Fruit fly (Drosophila melanogaster) whole organism, wandering third instar larva: Measurements from ENCODE around the gene Vha36-3.

Experiments
- Abd-B ChIP-seq: fragments of >200 bp; optimal IDR thresholded peaks from 2 replicates; lab custom pipeline; 2017; ENCODE audit warnings: missing biosample characterization, missing genetic modification characterization
- CG32264 ChIP-seq: fragments of 200-800 bp; sonication (Bioruptor generic); optimal IDR thresholded peaks from 2 replicates; lab custom pipeline; 2016; ENCODE audit warnings: missing biosample characterization, missing genetic modification characterization
- CG9705 ChIP-seq: fragments of 200-800 bp; sonication (Bioruptor generic); optimal IDR thresholded peaks from 2 replicates; lab custom pipeline; 2018; ENCODE audit warnings: missing biosample characterization, mild to moderate bottlenecking, missing genetic modification characterization
- CrebA ChIP-seq: fragments of 200-800 bp; sonication (Bioruptor generic); optimal IDR thresholded peaks from 2 replicates; lab custom pipeline; 2016; ENCODE audit warnings: missing biosample characterization, mild to moderate bottlenecking, missing genetic modification characterization, borderline replicate concordance
- Dfd ChIP-seq: fragments of >200 bp; optimal IDR thresholded peaks from 2 replicates; lab custom pipeline; 2017; ENCODE audit warnings: missing biosample characterization, missing genetic modification characterization
- Dif ChIP-seq: fragments of 200-275, 200-300 bp; sonication (Bioruptor generic); optimal IDR thresholded peaks from 2 replicates; lab custom pipeline; 2018; ENCODE audit warnings: missing biosample characterization, missing genetic modification characterization; ENCODE audit not compliant: partially characterized antibody
- GATAd ChIP-seq: sonication (Bioruptor generic); optimal IDR thresholded peaks from 2 replicates; lab custom pipeline; 2016; ENCODE audit warnings: missing biosample characterization, missing genetic modification characterization
- HLH106 ChIP-seq: fragments of 200-800 bp; optimal IDR thresholded peaks from 3 replicates; lab custom pipeline; 2019; ENCODE audit warnings: missing biosample characterization, mild to moderate bottlenecking, missing genetic modification characterization, moderate library complexity
- Hnf4 ChIP-seq: fragments of 200-800 bp; sonication (Bioruptor generic); optimal IDR thresholded peaks from 2 replicates; lab custom pipeline; 2016; ENCODE audit warnings: missing biosample characterization, mild to moderate bottlenecking, missing genetic modification characterization
- Hr78 ChIP-seq: fragments of >200 bp; optimal IDR thresholded peaks from 2 replicates; lab custom pipeline; 2017; ENCODE audit warnings: missing biosample characterization, missing genetic modification characterization
- Hr83 ChIP-seq: fragments of 200-300 bp; sonication (Bioruptor generic); optimal IDR thresholded peaks from 2 replicates; lab custom pipeline; 2016; ENCODE audit warnings: missing biosample characterization, mild to moderate bottlenecking, missing genetic modification characterization, moderate library complexity; ENCODE audit not compliant: poor library complexity, severe bottlenecking
- Jra ChIP-seq: sonication (Bioruptor generic); optimal IDR thresholded peaks from 2 replicates; lab custom pipeline; 2016; ENCODE audit warnings: missing biosample characterization, missing genetic modification characterization
- Mio ChIP-seq: sonication (Bioruptor generic); optimal IDR thresholded peaks from 2 replicates; lab custom pipeline; 2016; ENCODE audit warnings: missing biosample characterization, missing genetic modification characterization
- Myc ChIP-seq: fragments of >200 bp; optimal IDR thresholded peaks from 2 replicates; lab custom pipeline; 2017
- N ChIP-seq: fragments of >200 bp; optimal IDR thresholded peaks from 2 replicates; lab custom pipeline; 2018; ENCODE audit warnings: missing biosample characterization, missing external identifiers, missing genetic modification characterization
- OdsH ChIP-seq: fragments of 200-800 bp; sonication (Bioruptor generic); optimal IDR thresholded peaks from 2 replicates; lab custom pipeline; 2016; ENCODE audit warnings: missing biosample characterization, mild to moderate bottlenecking, missing genetic modification characterization
- Rel ChIP-seq, 2 experiments: fragments of 200-800 bp; sonication (Bioruptor generic) in 1 of 2; optimal IDR thresholded peaks; 2 replicates in 1 of 2; 3 replicates in 1 of 2; lab custom pipeline; 2016 to 2019; ENCODE audit warnings: mild to moderate bottlenecking in 2 of 2, missing biosample characterization in 2 of 2, missing genetic modification characterization in 2 of 2, moderate library complexity in 1 of 2
- Sp1 ChIP-seq: fragments of 200-800 bp; sonication (Bioruptor generic); optimal IDR thresholded peaks from 3 replicates; lab custom pipeline; 2019; ENCODE audit warnings: missing biosample characterization, mild to moderate bottlenecking, missing genetic modification characterization, moderate library complexity
- Vsx2 ChIP-seq: fragments of 200-300, 225-300 bp; sonication (Bioruptor generic); optimal IDR thresholded peaks from 2 replicates; lab custom pipeline; 2018; ENCODE audit warnings: missing biosample characterization, missing genetic modification characterization; ENCODE audit not compliant: partially characterized antibody
- br ChIP-seq: fragments of 200-800 bp; sonication (Bioruptor generic); optimal IDR thresholded peaks from 2 replicates; lab custom pipeline; 2016; ENCODE audit warnings: missing biosample characterization, missing genetic modification characterization
- brk ChIP-seq: fragments of 200-800 bp; sonication (Bioruptor generic); optimal IDR thresholded peaks from 2 replicates; lab custom pipeline; 2016; ENCODE audit warnings: missing biosample characterization, mild to moderate bottlenecking, missing genetic modification characterization
- dl ChIP-seq, 2 experiments: fragments of 175-275, 200-275 bp in 1 of 2; fragments of 200-275 bp in 1 of 2; sonication (Bioruptor generic); optimal IDR thresholded peaks; lab custom pipeline; 2018; ENCODE audit warnings: mild to moderate bottlenecking in 2 of 2, missing biosample characterization in 2 of 2, missing genetic modification characterization in 2 of 2, moderate library complexity in 2 of 2; ENCODE audit not compliant: partially characterized antibody in 2 of 2, insufficient read depth in 1 of 2
- dmrt93B ChIP-seq: fragments of 200-800 bp; sonication (Bioruptor generic); optimal IDR thresholded peaks from 2 replicates; lab custom pipeline; 2018; ENCODE audit warnings: missing biosample characterization, mild to moderate bottlenecking, missing genetic modification characterization
- dsf ChIP-seq: sonication (Bioruptor generic); optimal IDR thresholded peaks from 2 replicates; lab custom pipeline; 2016; ENCODE audit warnings: missing biosample characterization, missing genetic modification characterization, borderline replicate concordance
- ey ChIP-seq: fragments of 200-800 bp; sonication (Bioruptor generic); optimal IDR thresholded peaks from 2 replicates; lab custom pipeline; 2016; ENCODE audit warnings: missing biosample characterization, missing genetic modification characterization
- foxo ChIP-seq, 2 experiments: fragments of 200-800 bp; sonication (Bioruptor generic); optimal IDR thresholded peaks; 2 replicates in 1 of 2; 3 replicates in 1 of 2; lab custom pipeline; 2016 to 2017; ENCODE audit warnings: missing biosample characterization in 2 of 2, missing genetic modification characterization in 2 of 2
- fru ChIP-seq: fragments of 200-800 bp; sonication (Bioruptor generic); optimal IDR thresholded peaks from 3 replicates; lab custom pipeline; 2016; ENCODE audit warnings: missing biosample characterization, mild to moderate bottlenecking, missing genetic modification characterization
- h ChIP-seq: fragments of 200-800 bp; sonication (Bioruptor generic); optimal IDR thresholded peaks from 3 replicates; lab custom pipeline; 2016; ENCODE audit warnings: missing biosample characterization, mild to moderate bottlenecking, missing genetic modification characterization
- jim ChIP-seq: fragments of 175-275, 200-325 bp; sonication (Bioruptor generic); optimal IDR thresholded peaks from 2 replicates; lab custom pipeline; 2016; ENCODE audit warnings: missing biosample characterization, mild to moderate bottlenecking, missing genetic modification characterization
- lola ChIP-seq: fragments of >200 bp; optimal IDR thresholded peaks from 2 replicates; lab custom pipeline; 2017; ENCODE audit warnings: missing biosample characterization, missing genetic modification characterization
- pan ChIP-seq: fragments of >200 bp; optimal IDR thresholded peaks from 2 replicates; lab custom pipeline; 2017
- psq ChIP-seq: fragments of 200-800 bp; sonication (Bioruptor generic); optimal IDR thresholded peaks from 3 replicates; lab custom pipeline; 2017; ENCODE audit warnings: missing biosample characterization, mild to moderate bottlenecking, missing genetic modification characterization, moderate library complexity
- rgr ChIP-seq: fragments of 200-800 bp; sonication (Bioruptor generic); optimal IDR thresholded peaks from 3 replicates; lab custom pipeline; 2016; ENCODE audit warnings: missing biosample characterization, mild to moderate bottlenecking, missing genetic modification characterization
- sage ChIP-seq: fragments of 200-800 bp; sonication (Bioruptor generic); optimal IDR thresholded peaks from 2 replicates; lab custom pipeline; 2016; ENCODE audit warnings: missing biosample characterization, mild to moderate bottlenecking, missing genetic modification characterization
- sv ChIP-seq: fragments of 200-800 bp; sonication (Bioruptor generic); optimal IDR thresholded peaks from 3 replicates; lab custom pipeline; 2016; ENCODE audit warnings: missing biosample characterization, missing genetic modification characterization
- tai ChIP-seq: sonication (Bioruptor generic); optimal IDR thresholded peaks from 2 replicates; lab custom pipeline; 2016; ENCODE audit warnings: missing biosample characterization, missing genetic modification characterization
- usp ChIP-seq: fragments of >200 bp; optimal IDR thresholded peaks from 2 replicates; lab custom pipeline; 2017; ENCODE audit warnings: missing biosample characterization, missing genetic modification characterization
- woc ChIP-seq: sonication (Bioruptor generic); optimal IDR thresholded peaks from 2 replicates; lab custom pipeline; 2016; ENCODE audit warnings: missing biosample characterization, mild to moderate bottlenecking, missing genetic modification characterization

Vha36-3 gene

dm6 chrX:2590607-2591006, 10.2 kb upstream of the Vha36-3 start:
- TF ChIP-seq sage (GFP tag; lab: Kevin White, UChicago) (no peak), dl (GFP tag; optimal IDR thresholded peaks at IDR 0.05; lab: Kevin White, UChicago; ENCODE audit: insufficient read depth in 1 of 2, partially characterized antibody in 2 of 2) (no peak), h (GFP tag; lab: Kevin White, UChicago) (no peak), fru (GFP tag; lab: Kevin White, UChicago) (no peak), ey (GFP tag; lab: Kevin White, UChicago) (no peak), Vsx2 (GFP tag; lab: Kevin White, UChicago) (no peak), psq (GFP tag; lab: Kevin White, UChicago) (no peak), jim (no peak), Dif (GFP tag; lab: Kevin White, UChicago) (no peak), Abd-B (no peak), lola (GFP tag; lab: Kevin White, UChicago) (no peak), br (GFP tag; lab: Kevin White, UChicago) (no peak), dmrt93B (GFP tag; lab: Kevin White, UChicago) (no peak), CG32264 (GFP tag; lab: Kevin White, UChicago) (no peak), GATAd (GFP tag; lab: Kevin White, UChicago) (no peak), woc (no peak), CrebA (GFP tag; lab: Kevin White, UChicago) (no peak), Mio (no peak), tai (GFP tag; lab: Kevin White, UChicago) (no peak)

- TF ChIP-seq sv (GFP tag; lab: Kevin White, UChicago) (peak; percentile 89), Jra (peak; percentile 84), OdsH (GFP tag; lab: Kevin White, UChicago) (peak; percentile 95), fru (GFP tag; lab: Kevin White, UChicago) (peak; percentile 96), lola (GFP tag; lab: Kevin White, UChicago) (no peak), dl (GFP tag; optimal IDR thresholded peaks at IDR 0.05; lab: Kevin White, UChicago; ENCODE audit: insufficient read depth in 1 of 2, partially characterized antibody in 2 of 2) (no peak), CG32264 (GFP tag; lab: Kevin White, UChicago) (peak; percentile 90), usp (no peak), Myc (no peak), jim (peak; percentile 42), brk (no peak), psq (GFP tag; lab: Kevin White, UChicago) (peak; percentile 89), Dfd (GFP tag; lab: Kevin White, UChicago) (no peak), br (GFP tag; lab: Kevin White, UChicago) (peak; percentile 96), rgr (GFP tag; lab: Kevin White, UChicago) (peak; percentile 97), Hr83 (GFP tag; lab: Kevin White, UChicago) (peak; percentile 93), CG9705 (GFP tag; lab: Kevin White, UChicago) (peak; percentile 36), N (GFP tag; lab: Kevin White, UChicago) (no peak), Abd-B (no peak), Mio (peak; percentile 84), dsf (peak; percentile 64), h (GFP tag; lab: Kevin White, UChicago) (peak; percentile 96), sage (GFP tag; lab: Kevin White, UChicago) (peak; percentile 90), Sp1 (GFP tag; lab: Kevin White, UChicago) (peak; percentile 88), Hnf4 (GFP tag; lab: Kevin White, UChicago) (peak; percentile 95), GATAd (GFP tag; lab: Kevin White, UChicago) (peak; percentile 72), Vsx2 (GFP tag; lab: Kevin White, UChicago) (no peak), Hr78 (GFP tag; lab: Kevin White, UChicago) (no peak), Dif (GFP tag; lab: Kevin White, UChicago) (no peak), pan (lab: Kevin White, UChicago) (no peak), tai (GFP tag; lab: Kevin White, UChicago) (no peak), foxo (GFP tag; optimal IDR thresholded peaks at IDR 0.05; lab: Kevin White, UChicago) (peak; percentile 83 to 98), ey (GFP tag; lab: Kevin White, UChicago) (peak; percentile 97), CrebA (GFP tag; lab: Kevin White, UChicago) (no peak), Rel (GFP tag; optimal IDR thresholded peaks at IDR 0.05; lab: Kevin White, UChicago) (peak; percentile 55), Rel (tag; optimal IDR thresholded peaks at IDR 0.05; lab: Kevin White, UChicago) (peak; percentile 40), HLH106 (tag; lab: Kevin White, UChicago) (peak; percentile 94), dmrt93B (GFP tag; lab: Kevin White, UChicago) (peak; percentile 93), woc (peak; percentile 85)
Observed at dm6 chrX:2589446-2590038, 9.2 kb upstream of the Vha36-3 start.
